Fruit fly (Drosophila melanogaster) whole organism, embryonic: ENCODE data around the gene cni.

Experiments
- Bteb2 ChIP-seq: fragments of 200-800 bp; sonication (Bioruptor generic); optimal IDR thresholded peaks from 2 replicates; lab custom pipeline; 2016; ENCODE audit warnings: missing biosample characterization, missing genetic modification characterization
- CG10147 ChIP-seq: fragments of 200-800 bp; sonication (Bioruptor generic); optimal IDR thresholded peaks from 2 replicates; lab custom pipeline; 2019; ENCODE audit warnings: missing biosample characterization, mild to moderate bottlenecking, missing genetic modification characterization, moderate library complexity
- CG10431 ChIP-seq: fragments of 200-800 bp; sonication (Bioruptor generic); optimal IDR thresholded peaks from 3 replicates; lab custom pipeline; 2018; ENCODE audit warnings: missing biosample characterization, mild to moderate bottlenecking, missing genetic modification characterization
- CG10565 ChIP-seq: fragments of 200-800 bp; sonication (Bioruptor generic); optimal IDR thresholded peaks from 3 replicates; lab custom pipeline; 2016; ENCODE audit warnings: missing biosample characterization, mild to moderate bottlenecking, missing genetic modification characterization
- CG10979 ChIP-seq: fragments of 200-800 bp; sonication (Bioruptor generic); optimal IDR thresholded peaks from 2 replicates; lab custom pipeline; 2018; ENCODE audit warnings: missing biosample characterization, mild to moderate bottlenecking, missing genetic modification characterization, moderate library complexity
- CG12391 ChIP-seq: fragments of 200-800 bp; sonication (Bioruptor generic); optimal IDR thresholded peaks from 3 replicates; lab custom pipeline; 2018; ENCODE audit warnings: missing biosample characterization, mild to moderate bottlenecking, missing genetic modification characterization, moderate library complexity
- CG12769 ChIP-seq: fragments of 200-800 bp; sonication (Bioruptor generic); optimal IDR thresholded peaks from 2 replicates; lab custom pipeline; 2019; ENCODE audit warnings: missing biosample characterization, mild to moderate bottlenecking, missing genetic modification characterization, moderate library complexity
- CG14014 ChIP-seq: fragments of 200-800 bp; sonication (Bioruptor generic); IDR thresholded peaks from 2 replicates; pipeline ENCODE4 v1.3.6; 2022; ENCODE audit warnings: missing biosample characterization, missing genetic modification characterization
- CG1603 ChIP-seq: fragments of 200-800 bp; sonication (Bioruptor generic); optimal IDR thresholded peaks from 2 replicates; lab custom pipeline; 2019; ENCODE audit warnings: missing biosample characterization, mild to moderate bottlenecking, missing genetic modification characterization, moderate library complexity
- CG17328 ChIP-seq: fragments of 200-800 bp; sonication (Bioruptor generic); IDR thresholded peaks from 2 replicates; pipeline ENCODE4 v1.3.6; 2022; ENCODE audit warnings: missing biosample characterization, missing genetic modification characterization
- CG17612 ChIP-seq: fragments of 200-800 bp; sonication (Bioruptor generic); IDR thresholded peaks from 2 replicates; pipeline ENCODE4 v1.3.6; 2022; ENCODE audit warnings: missing biosample characterization, missing genetic modification characterization
- CG2199 ChIP-seq: fragments of 200-800 bp; sonication (Bioruptor generic); IDR thresholded peaks from 3 replicates; pipeline ENCODE4 v1.3.6; 2022; ENCODE audit warnings: missing biosample characterization, missing genetic modification characterization
- CG3065 ChIP-seq: fragments of 200-800 bp; sonication (Bioruptor generic); optimal IDR thresholded peaks from 2 replicates; lab custom pipeline; 2016; ENCODE audit warnings: missing biosample characterization, missing genetic modification characterization
- CG4424 ChIP-seq: fragments of 200-800 bp; sonication (Bioruptor generic); optimal IDR thresholded peaks from 3 replicates; lab custom pipeline; 2016; ENCODE audit warnings: missing biosample characterization, missing genetic modification characterization
- CG6175 ChIP-seq: fragments of 200-800 bp; sonication (Bioruptor generic); IDR thresholded peaks from 3 replicates; pipeline ENCODE4 v1.3.6; 2022; ENCODE audit warnings: missing biosample characterization, missing genetic modification characterization
- CG6765 ChIP-seq: fragments of 200-800 bp; sonication (Bioruptor generic); optimal IDR thresholded peaks from 3 replicates; lab custom pipeline; 2017; ENCODE audit warnings: missing biosample characterization, mild to moderate bottlenecking, missing genetic modification characterization
- CG9797 ChIP-seq: fragments of 200-800 bp; sonication (Bioruptor generic); optimal IDR thresholded peaks from 3 replicates; lab custom pipeline; 2018; ENCODE audit warnings: missing biosample characterization, mild to moderate bottlenecking, missing genetic modification characterization
- D ChIP-seq, 2 experiments: fragments of 200-800 bp in 1 of 2; fragments of >200 bp in 1 of 2; sonication (Bioruptor generic) in 1 of 2; optimal IDR thresholded peaks; 2 replicates in 1 of 2; 3 replicates in 1 of 2; lab custom pipeline; 2017; ENCODE audit warnings: mild to moderate bottlenecking in 1 of 2, missing biosample characterization in 1 of 2, missing genetic modification characterization in 1 of 2, missing genetic modification reagents in 1 of 2
- Deaf1 ChIP-seq: fragments of 200-800 bp; optimal IDR thresholded peaks from 3 replicates; lab custom pipeline; 2019; ENCODE audit warnings: missing biosample characterization, mild to moderate bottlenecking, missing genetic modification characterization, moderate library complexity
- Dek ChIP-seq: fragments of 200-800 bp; sonication (Bioruptor generic); optimal IDR thresholded peaks from 3 replicates; lab custom pipeline; 2019; ENCODE audit warnings: missing biosample characterization, mild to moderate bottlenecking, missing genetic modification characterization, moderate library complexity
- Lim3 ChIP-seq: fragments of 200-800 bp; sonication (Bioruptor generic); IDR thresholded peaks from 2 replicates; pipeline ENCODE4 v1.3.6; 2022; ENCODE audit warnings: missing biosample characterization, missing genetic modification characterization
- Optix ChIP-seq: fragments of 200-800 bp; sonication (Bioruptor generic); IDR thresholded peaks from 3 replicates; pipeline ENCODE4 v1.3.6; 2022; ENCODE audit warnings: missing biosample characterization, missing genetic modification characterization
- Poxn ChIP-seq: fragments of 200-800 bp; sonication (Bioruptor generic); IDR thresholded peaks from 2 replicates; pipeline ENCODE4 v1.3.6; 2022; ENCODE audit warnings: missing biosample characterization, missing genetic modification characterization
- Ravus ChIP-seq: fragments of 200-800 bp; sonication (Bioruptor generic); IDR thresholded peaks from 2 replicates; pipeline ENCODE4 v1.3.6; 2022; ENCODE audit warnings: missing biosample characterization, missing genetic modification characterization
- Rfx ChIP-seq: fragments of 200-800 bp; sonication (Bioruptor generic); IDR thresholded peaks from 2 replicates; pipeline ENCODE4 v1.3.6; 2022; ENCODE audit warnings: missing biosample characterization, missing genetic modification characterization
- Xrp1 ChIP-seq: fragments of 200-800 bp; sonication (Bioruptor generic); IDR thresholded peaks from 2 replicates; pipeline ENCODE4 v1.3.6; 2022; ENCODE audit warnings: missing biosample characterization, missing genetic modification characterization
- amos ChIP-seq: fragments of 200-800 bp; sonication (Bioruptor generic); IDR thresholded peaks from 2 replicates; pipeline ENCODE4 v1.3.6; 2022; ENCODE audit warnings: missing biosample characterization, missing genetic modification characterization; ENCODE audit not compliant: partially characterized antibody
- aop ChIP-seq: fragments of 200-800 bp; sonication (Bioruptor generic); IDR thresholded peaks from 2 replicates; pipeline ENCODE4 v1.3.6; 2022; ENCODE audit warnings: missing biosample characterization, missing genetic modification characterization
- cas ChIP-seq: fragments of 200-800 bp; sonication (Bioruptor generic); IDR thresholded peaks from 2 replicates; pipeline ENCODE4 v1.3.6; 2022; ENCODE audit warnings: missing biosample characterization, missing genetic modification characterization
- caup ChIP-seq: fragments of 200-800 bp; sonication (Bioruptor generic); optimal IDR thresholded peaks from 3 replicates; lab custom pipeline; 2017; ENCODE audit warnings: missing biosample characterization, mild to moderate bottlenecking, missing genetic modification characterization, moderate library complexity; ENCODE audit not compliant: severe bottlenecking
- emc ChIP-seq: fragments of 200-800 bp; sonication (Bioruptor generic); optimal IDR thresholded peaks from 2 replicates; lab custom pipeline; 2016; ENCODE audit warnings: missing biosample characterization, missing genetic modification characterization
- ewg ChIP-seq: fragments of 200-800 bp; sonication (Bioruptor generic); optimal IDR thresholded peaks from 3 replicates; lab custom pipeline; 2017; ENCODE audit warnings: mild to moderate bottlenecking, missing biosample characterization, missing genetic modification reagents, missing genetic modification characterization
- ftz-f1 ChIP-seq: fragments of 200-800 bp; sonication (Bioruptor generic); optimal IDR thresholded peaks from 2 replicates; lab custom pipeline; 2016; ENCODE audit warnings: missing biosample characterization, missing genetic modification characterization
- gfzf ChIP-seq: fragments of 200-800 bp; sonication (Bioruptor generic); optimal IDR thresholded peaks from 2 replicates; lab custom pipeline; 2016; ENCODE audit warnings: missing biosample characterization, mild to moderate bottlenecking, missing genetic modification characterization, moderate library complexity
- grn ChIP-seq: fragments of 200-800 bp; sonication (Bioruptor generic); optimal IDR thresholded peaks from 3 replicates; lab custom pipeline; 2017; ENCODE audit warnings: missing biosample characterization, missing genetic modification characterization
- ham ChIP-seq: fragments of 200-800 bp; sonication (Bioruptor generic); IDR thresholded peaks from 2 replicates; pipeline ENCODE4 v1.3.6; 2022; ENCODE audit warnings: missing biosample characterization, missing genetic modification characterization
- hb ChIP-seq: fragments of 200-800 bp; sonication (Bioruptor generic); IDR thresholded peaks from 3 replicates; pipeline ENCODE4 v1.3.6; 2022; ENCODE audit warnings: missing biosample characterization, missing genetic modification characterization; ENCODE audit not compliant: partially characterized antibody
- jumu ChIP-seq: fragments of 200-800 bp; sonication (Bioruptor generic); optimal IDR thresholded peaks from 3 replicates; lab custom pipeline; 2016; ENCODE audit warnings: missing biosample characterization, missing genetic modification characterization
- lola ChIP-seq, 3 experiments: fragments of >200 bp in 2 of 3; fragments of 200-800 bp in 1 of 3; sonication (Bioruptor generic) in 1 of 3; optimal IDR thresholded peaks; 2 replicates each; lab custom pipeline; 2017 to 2019; ENCODE audit warnings: missing biosample characterization in 3 of 3, missing genetic modification characterization in 3 of 3, mild to moderate bottlenecking in 1 of 3, moderate library complexity in 1 of 3
- nmo ChIP-seq: fragments of 200-800 bp; sonication (Bioruptor generic); optimal IDR thresholded peaks from 2 replicates; lab custom pipeline; 2018; ENCODE audit warnings: missing biosample characterization, mild to moderate bottlenecking, missing genetic modification characterization, moderate library complexity
- sd ChIP-seq: fragments of 200-800 bp; sonication (Bioruptor generic); optimal IDR thresholded peaks from 3 replicates; lab custom pipeline; 2018; ENCODE audit warnings: missing biosample characterization, mild to moderate bottlenecking, missing genetic modification characterization, moderate library complexity
- sqz ChIP-seq: fragments of 200-800 bp; sonication (Bioruptor generic); optimal IDR thresholded peaks from 3 replicates; lab custom pipeline; 2018; ENCODE audit warnings: missing biosample characterization, mild to moderate bottlenecking, missing genetic modification characterization
- ssp ChIP-seq: fragments of 200-800 bp; sonication (Bioruptor generic); IDR thresholded peaks from 2 replicates; pipeline ENCODE4 v1.3.6; 2022; ENCODE audit warnings: missing biosample characterization, missing genetic modification characterization
- trh ChIP-seq: fragments of 200-800 bp; sonication (Bioruptor generic); optimal IDR thresholded peaks from 2 replicates; lab custom pipeline; 2016; ENCODE audit warnings: missing biosample characterization, missing genetic modification characterization
- usp ChIP-seq: fragments of >200 bp; optimal IDR thresholded peaks from 2 replicates; lab custom pipeline; 2017; ENCODE audit warnings: missing biosample characterization, missing genetic modification characterization
- zf30C ChIP-seq: fragments of 200-800 bp; sonication (Bioruptor generic); optimal IDR thresholded peaks from 3 replicates; lab custom pipeline; 2018; ENCODE audit warnings: missing biosample characterization, mild to moderate bottlenecking, missing genetic modification characterization
- zfh2 ChIP-seq: fragments of 200-800 bp; sonication (Bioruptor generic); optimal IDR thresholded peaks from 2 replicates; lab custom pipeline; 2016; ENCODE audit warnings: missing biosample characterization, missing genetic modification characterization

cni gene

dm6 chr2L:16352585-16353580, 42.4 kb upstream of the cni start, which contains the start of the genes Hyls1, chif and CG4455 (continued):
- TF ChIP-seq sd (tag; lab: Kevin White, UChicago): no peak
- TF ChIP-seq Bteb2 (GFP tag; lab: Kevin White, UChicago): no peak
- no peak for TF ChIP-seq CG12769 (tag; lab: Kevin White, UChicago)
- no peak for TF ChIP-seq CG3065 (GFP tag; lab: Kevin White, UChicago)
- peak; percentile 64 for TF ChIP-seq grn (GFP tag; lab: Kevin White, UChicago)
- peak; percentile 67 for TF ChIP-seq D (optimal IDR thresholded peaks at IDR 0.05; lab: Kevin White, UChicago)
- peak; percentile 40 for TF ChIP-seq D (GFP tag; optimal IDR thresholded peaks at IDR 0.05; lab: Kevin White, UChicago)
- TF ChIP-seq CG9797 (GFP tag; lab: Kevin White, UChicago): peak; percentile 41
- no peak for TF ChIP-seq zf30C
- TF ChIP-seq hb (GFP tag; lab: Robert Waterston, UW): peak; percentile 89
- peak; percentile 53 for TF ChIP-seq ewg (GFP tag; lab: Kevin White, UChicago)
- 0 out of 3 replicates have a peak, but pooled peaks have one; percentile 7 for TF ChIP-seq CG6175 (GFP tag; lab: Robert Waterston, UW)
- no peak for TF ChIP-seq CG10431
- TF ChIP-seq CG10565 (GFP tag; lab: Kevin White, UChicago): no peak
- TF ChIP-seq Optix (GFP tag; lab: Robert Waterston, UW): no peak
- TF ChIP-seq Dek: peak; percentile 41
- TF ChIP-seq ssp: 0 out of 2 replicates have a peak, but pooled peaks have one; percentile 8
- peak; percentile 61 for TF ChIP-seq Deaf1 (tag; lab: Kevin White, UChicago)
- TF ChIP-seq ham: no peak
- TF ChIP-seq caup (GFP tag; lab: Kevin White, UChicago): peak; percentile 20
- no peak for TF ChIP-seq CG2199 (GFP tag; lab: Robert Waterston, UW)
- TF ChIP-seq CG12391 (tag; lab: Kevin White, UChicago): peak; percentile 43
- no peak for TF ChIP-seq emc (GFP tag; lab: Kevin White, UChicago)
- TF ChIP-seq CG1603 (tag; lab: Kevin White, UChicago): peak; percentile 4
- peak; percentile 15 for TF ChIP-seq CG4424 (GFP tag; lab: Kevin White, UChicago)
- TF ChIP-seq lola (GFP tag; optimal IDR thresholded peaks at IDR 0.05; lab: Kevin White, UChicago): peak in 1 of 3 experiments; percentile 31
- TF ChIP-seq nmo: peak; percentile 72
- TF ChIP-seq Rfx: peak; percentile 67
- TF ChIP-seq usp (GFP tag; lab: Kevin White, UChicago): no peak
- TF ChIP-seq gfzf: peak; percentile 13
- peak; percentile 39 for TF ChIP-seq zfh2
- no peak for TF ChIP-seq ftz-f1
- TF ChIP-seq Ravus (GFP tag; lab: Robert Waterston, UW): no peak
- no peak for TF ChIP-seq CG10979 (tag; lab: Kevin White, UChicago)
- TF ChIP-seq amos (GFP tag; lab: Robert Waterston, UW): peak; percentile 86
- no peak; the same call in 1 of the 2 replicates for TF ChIP-seq CG14014 (GFP tag; lab: Robert Waterston, UW)
- peak; percentile 15 for TF ChIP-seq sqz (GFP tag; lab: Kevin White, UChicago)
- no peak for TF ChIP-seq cas (GFP tag; lab: Robert Waterston, UW)
- TF ChIP-seq jumu (GFP tag; lab: Kevin White, UChicago): no peak
- TF ChIP-seq CG17612 (GFP tag; lab: Robert Waterston, UW): no peak
- no peak for TF ChIP-seq CG17328 (GFP tag; lab: Robert Waterston, UW)
- no peak; the same call in 1 of the 2 replicates for TF ChIP-seq Xrp1 (GFP tag; lab: Robert Waterston, UW)
- no peak for TF ChIP-seq CG6765 (GFP tag; lab: Kevin White, UChicago)
- no peak for TF ChIP-seq Lim3 (GFP tag; lab: Robert Waterston, UW)
- no peak for TF ChIP-seq Poxn (GFP tag; lab: Robert Waterston, UW)
- TF ChIP-seq aop (GFP tag; lab: Robert Waterston, UW): no peak
- TF ChIP-seq trh (GFP tag; lab: Kevin White, UChicago): no peak
- peak; percentile 41 for TF ChIP-seq CG10147
